Fruit fly (Drosophila melanogaster) whole organism, prepupa: ENCODE results near the gene MESR3.
A peak's percentile ranks its signal among the peaks of the same experiment; 100 is the strongest.

Experiments
- Blimp-1 ChIP-seq: fragments of 200-800 bp; sonication (Bioruptor generic); optimal IDR thresholded peaks from 3 replicates; lab custom pipeline; 2017; ENCODE audit warnings: missing biosample characterization, missing genetic modification characterization, mild to moderate bottlenecking, moderate library complexity, missing genetic modification reagents
- CG10631 ChIP-seq: fragments of 200-800 bp; sonication (Bioruptor generic); optimal IDR thresholded peaks from 2 replicates; lab custom pipeline; 2016; ENCODE audit warnings: missing biosample characterization, missing genetic modification characterization
- CG16779 ChIP-seq: fragments of 200-800 bp; sonication (Bioruptor generic); optimal IDR thresholded peaks from 3 replicates; lab custom pipeline; 2017; ENCODE audit warnings: missing biosample characterization, mild to moderate bottlenecking, missing genetic modification characterization
- CG32006 ChIP-seq: fragments of 200-800 bp; sonication (Bioruptor generic); optimal IDR thresholded peaks from 3 replicates; lab custom pipeline; 2017; ENCODE audit warnings: missing biosample characterization, mild to moderate bottlenecking, missing genetic modification characterization
- Ets21C ChIP-seq: fragments of 200-800 bp; sonication (Bioruptor generic); optimal IDR thresholded peaks from 3 replicates; lab custom pipeline; 2016; ENCODE audit warnings: missing biosample characterization, missing genetic modification characterization
- Gug ChIP-seq: fragments of 200-800 bp; sonication (Bioruptor generic); IDR thresholded peaks from 2 replicates; pipeline ENCODE4 v1.3.6; 2022; ENCODE audit warnings: missing biosample characterization, missing genetic modification characterization
- Met ChIP-seq: fragments of 200-800 bp; sonication (Bioruptor generic); optimal IDR thresholded peaks from 3 replicates; lab custom pipeline; 2016; ENCODE audit warnings: missing biosample characterization, missing genetic modification characterization
- OdsH ChIP-seq: fragments of 200-800 bp; sonication (Bioruptor generic); optimal IDR thresholded peaks from 3 replicates; lab custom pipeline; 2016; ENCODE audit warnings: missing biosample characterization, missing genetic modification characterization
- Smox ChIP-seq: fragments of 200-800 bp; sonication (Bioruptor generic); optimal IDR thresholded peaks from 3 replicates; lab custom pipeline; 2016; ENCODE audit warnings: missing biosample characterization, missing genetic modification characterization
- Sox15 ChIP-seq: fragments of 200-800 bp; sonication (Bioruptor generic); optimal IDR thresholded peaks from 3 replicates; lab custom pipeline; 2016; ENCODE audit warnings: missing biosample characterization, missing genetic modification characterization
- cyc ChIP-seq: fragments of 200-800 bp; sonication (Bioruptor generic); optimal IDR thresholded peaks from 3 replicates; lab custom pipeline; 2016; ENCODE audit warnings: missing biosample characterization, missing genetic modification characterization
- net ChIP-seq: fragments of 200-800 bp; sonication (Bioruptor generic); optimal IDR thresholded peaks from 3 replicates; lab custom pipeline; 2016; ENCODE audit warnings: missing biosample characterization, missing genetic modification characterization

DNA sequence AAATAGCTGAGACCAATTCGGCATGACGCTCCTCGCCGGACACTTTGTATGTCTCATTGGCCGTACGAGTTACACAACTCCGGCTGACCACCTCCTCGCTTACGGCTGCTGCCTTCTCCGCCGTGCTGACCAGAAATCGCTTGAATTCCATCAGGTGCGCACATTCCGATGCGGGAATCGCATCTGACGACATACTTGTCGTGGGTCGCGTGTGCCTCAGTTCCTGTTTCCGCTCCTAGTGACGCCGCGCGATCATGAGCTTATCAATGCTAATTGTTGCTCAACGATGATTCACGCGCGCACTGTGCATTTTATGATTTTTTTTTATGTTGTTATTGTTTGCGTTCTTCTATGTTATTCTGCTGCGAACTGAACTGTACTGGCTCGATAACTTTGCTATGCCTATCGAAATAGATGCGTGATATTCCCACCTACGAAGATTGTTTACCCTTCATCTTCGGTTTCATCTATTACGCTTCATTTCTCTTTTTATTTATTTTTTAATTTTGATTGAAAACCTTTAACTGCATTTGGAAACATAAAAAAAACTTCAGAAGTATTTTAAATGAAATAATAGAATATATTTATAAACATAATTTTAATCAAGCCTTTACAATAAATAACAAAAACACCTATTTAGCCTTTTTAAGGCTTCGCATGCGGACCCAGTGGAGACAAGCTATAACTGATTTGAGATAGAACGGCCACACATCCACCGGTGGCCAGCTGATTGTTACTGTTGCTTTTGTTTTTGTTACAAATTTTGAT lies 85.8 kb downstream of the MESR3 start, which contains the start of the genes CG10376 and CG10343:
- no peak for TF ChIP-seq CG16779 (tag; lab: Kevin White, UChicago)
- TF ChIP-seq CG10631, result peak; percentile 93
- peak; percentile 65 for TF ChIP-seq Ets21C
- TF ChIP-seq Sox15 (GFP tag; lab: Kevin White, UChicago), result peak; percentile 88
- peak; percentile 93 for TF ChIP-seq CG32006 (GFP tag; lab: Kevin White, UChicago)
- TF ChIP-seq Blimp-1, result peak; percentile 61
- no peak for TF ChIP-seq Met
- TF ChIP-seq net (GFP tag; lab: Kevin White, UChicago), result peak; percentile 60
- peak; percentile 85 for TF ChIP-seq Gug (GFP tag; lab: Robert Waterston, UW)
- TF ChIP-seq cyc, result peak; percentile 73
- TF ChIP-seq Smox (GFP tag; lab: Kevin White, UChicago), result no peak
- peak; percentile 89 for TF ChIP-seq OdsH
